Worm (Caenorhabditis elegans) whole organism, mixed stage, embryonic: ENCODE results near the gene brap-2.

ENCODE experiments used
- M03D4.4 ChIP-seq: sonication (generic microtip); optimal IDR thresholded peaks from 2 replicates; lab custom pipeline; 2017; ENCODE audit warnings: mild to moderate bottlenecking, missing genetic modification characterization, missing compliant biosample characterization
- bed-3 ChIP-seq: fragments of 200-800 bp; sonication (Bioruptor generic); optimal IDR thresholded peaks from 3 replicates; lab custom pipeline; 2018; ENCODE audit warnings: mild to moderate bottlenecking, missing genetic modification characterization, moderate library complexity, missing compliant biosample characterization
- blmp-1 ChIP-seq: fragments of 150-350 bp; optimal IDR thresholded peaks from 2 replicates; lab custom pipeline; 2014; ENCODE audit warnings: missing biosample characterization, missing genetic modification characterization
- ceh-39 ChIP-seq: fragments of 150-350 bp; optimal IDR thresholded peaks from 2 replicates; lab custom pipeline; 2014; ENCODE audit warnings: missing biosample characterization, missing genetic modification characterization
- ceh-43 ChIP-seq: fragments of 200-800 bp; sonication (Bioruptor generic); optimal IDR thresholded peaks from 2 replicates; lab custom pipeline; 2018; ENCODE audit warnings: mild to moderate bottlenecking, missing genetic modification characterization, moderate library complexity, missing compliant biosample characterization
- ceh-83 ChIP-seq: fragments of 200-800 bp; sonication (Bioruptor generic); optimal IDR thresholded peaks from 2 replicates; lab custom pipeline; 2018; ENCODE audit warnings: mild to moderate bottlenecking, missing genetic modification characterization, missing compliant biosample characterization
- ces-1 ChIP-seq: fragments of 150-350 bp; optimal IDR thresholded peaks from 2 replicates; lab custom pipeline; 2014; ENCODE audit warnings: missing biosample characterization, missing genetic modification reagents, missing genetic modification characterization
- cnd-1 ChIP-seq: fragments of 200-800 bp; sonication (Bioruptor generic); optimal IDR thresholded peaks from 2 replicates; lab custom pipeline; 2018; ENCODE audit warnings: mild to moderate bottlenecking, missing genetic modification characterization, missing compliant biosample characterization
- drap-1 ChIP-seq: fragments of 200-800 bp; sonication (Bioruptor generic); optimal IDR thresholded peaks from 3 replicates; lab custom pipeline; 2018; ENCODE audit warnings: mild to moderate bottlenecking, missing genetic modification characterization, missing compliant biosample characterization
- elt-1 ChIP-seq: sonication (generic microtip); optimal IDR thresholded peaks from 2 replicates; lab custom pipeline; 2017; ENCODE audit warnings: missing genetic modification characterization, mild to moderate bottlenecking, missing compliant biosample characterization, antibody characterized with exemption, moderate library complexity, borderline replicate concordance; ENCODE audit not compliant: insufficient read depth
- elt-3 ChIP-seq: fragments of 150-350 bp; optimal IDR thresholded peaks from 2 replicates; lab custom pipeline; 2014; ENCODE audit warnings: missing biosample characterization, missing genetic modification characterization
- flh-1 ChIP-seq: fragments of 200-800 bp; sonication (Bioruptor generic); optimal IDR thresholded peaks from 2 replicates; lab custom pipeline; 2018; ENCODE audit warnings: mild to moderate bottlenecking, missing genetic modification characterization, moderate library complexity, missing compliant biosample characterization
- ham-2 ChIP-seq: fragments of 200-800 bp; sonication (Bioruptor generic); optimal IDR thresholded peaks from 2 replicates; lab custom pipeline; 2018; ENCODE audit warnings: mild to moderate bottlenecking, missing genetic modification characterization, missing compliant biosample characterization
- hlh-1 ChIP-seq: fragments of 150-350 bp; optimal IDR thresholded peaks from 2 replicates; lab custom pipeline; 2014; ENCODE audit warnings: missing biosample characterization, missing genetic modification reagents, missing genetic modification characterization
- lin-13 ChIP-seq: fragments of 150-350 bp; optimal IDR thresholded peaks from 2 replicates; lab custom pipeline; 2014; ENCODE audit warnings: missing biosample characterization, missing genetic modification characterization
- lin-32 ChIP-seq: fragments of 200-800 bp; sonication (Bioruptor generic); optimal IDR thresholded peaks from 2 replicates; lab custom pipeline; 2018; ENCODE audit warnings: mild to moderate bottlenecking, missing genetic modification characterization, missing compliant biosample characterization
- lsy-2 ChIP-seq: fragments of 150-350 bp; optimal IDR thresholded peaks from 2 replicates; lab custom pipeline; 2014; ENCODE audit warnings: missing biosample characterization, missing genetic modification characterization
- mab-5 ChIP-seq: fragments of 150-350 bp; optimal IDR thresholded peaks from 2 replicates; lab custom pipeline; 2014; ENCODE audit warnings: missing biosample characterization, missing genetic modification characterization
- mep-1 ChIP-seq: fragments of 150-350 bp; optimal IDR thresholded peaks from 2 replicates; lab custom pipeline; 2017; ENCODE audit warnings: missing biosample characterization, missing genetic modification reagents, missing genetic modification characterization, inconsistent platforms
- mls-2 ChIP-seq: sonication (generic microtip); optimal IDR thresholded peaks from 2 replicates; lab custom pipeline; 2016; ENCODE audit warnings: mild to moderate bottlenecking, missing genetic modification characterization, moderate library complexity, missing compliant biosample characterization
- nhr-12 ChIP-seq: fragments of 150-350 bp; optimal IDR thresholded peaks from 2 replicates; lab custom pipeline; 2014; ENCODE audit warnings: missing biosample characterization, missing genetic modification characterization
- nhr-2 ChIP-seq: fragments of 150-350 bp; optimal IDR thresholded peaks from 2 replicates; lab custom pipeline; 2014; ENCODE audit warnings: missing biosample characterization, missing genetic modification characterization
- nhr-237 ChIP-seq: fragments of 150-350 bp; optimal IDR thresholded peaks from 2 replicates; lab custom pipeline; 2014; ENCODE audit warnings: missing biosample characterization, missing genetic modification characterization
- nhr-28 ChIP-seq: fragments of 150-350 bp; optimal IDR thresholded peaks from 2 replicates; lab custom pipeline; 2014; ENCODE audit warnings: missing biosample characterization, missing genetic modification characterization
- nhr-76 ChIP-seq: sonication (generic microtip); optimal IDR thresholded peaks from 2 replicates; lab custom pipeline; 2017; ENCODE audit warnings: missing biosample characterization, missing genetic modification characterization
- pha-4 ChIP-seq: fragments of 150-350 bp; optimal IDR thresholded peaks from 2 replicates; lab custom pipeline; 2018; ENCODE audit warnings: missing biosample characterization, missing genetic modification reagents, missing genetic modification characterization
- sem-2 ChIP-seq: fragments of 200-800 bp; sonication (Bioruptor generic); optimal IDR thresholded peaks from 2 replicates; lab custom pipeline; 2018; ENCODE audit warnings: mild to moderate bottlenecking, missing genetic modification characterization, missing compliant biosample characterization
- snpc-4 ChIP-seq: fragments of 150-350 bp; optimal IDR thresholded peaks from 2 replicates; lab custom pipeline; 2014; ENCODE audit warnings: missing biosample characterization, missing genetic modification characterization
- sptf-1 ChIP-seq: sonication (generic microtip); optimal IDR thresholded peaks from 2 replicates; lab custom pipeline; 2017; ENCODE audit warnings: mild to moderate bottlenecking, missing genetic modification characterization, moderate library complexity, missing compliant biosample characterization
- tbx-8 ChIP-seq: fragments of 200-800 bp; sonication (Bioruptor generic); optimal IDR thresholded peaks from 2 replicates; lab custom pipeline; 2018; ENCODE audit warnings: mild to moderate bottlenecking, missing genetic modification characterization, moderate library complexity, missing compliant biosample characterization
- unc-120 ChIP-seq: sonication (generic microtip); optimal IDR thresholded peaks from 2 replicates; lab custom pipeline; 2017; ENCODE audit warnings: missing genetic modification characterization, missing compliant biosample characterization; ENCODE audit not compliant: poor library complexity, severe bottlenecking
- unc-39 ChIP-seq: fragments of 150-350 bp; optimal IDR thresholded peaks from 2 replicates; lab custom pipeline; 2014; ENCODE audit warnings: missing biosample characterization, missing genetic modification characterization
- unc-62 ChIP-seq: fragments of 150-350 bp; optimal IDR thresholded peaks from 2 replicates; lab custom pipeline; 2014; ENCODE audit warnings: missing biosample characterization, missing genetic modification reagents, missing genetic modification characterization
- zip-8 ChIP-seq: fragments of 150-350 bp; optimal IDR thresholded peaks from 2 replicates; lab custom pipeline; 2014; ENCODE audit warnings: missing biosample characterization, missing genetic modification characterization
- ztf-11 ChIP-seq: fragments of 150-350 bp; optimal IDR thresholded peaks from 2 replicates; lab custom pipeline; 2014; ENCODE audit warnings: missing biosample characterization, missing genetic modification characterization

The brap-2 gene

DNA sequence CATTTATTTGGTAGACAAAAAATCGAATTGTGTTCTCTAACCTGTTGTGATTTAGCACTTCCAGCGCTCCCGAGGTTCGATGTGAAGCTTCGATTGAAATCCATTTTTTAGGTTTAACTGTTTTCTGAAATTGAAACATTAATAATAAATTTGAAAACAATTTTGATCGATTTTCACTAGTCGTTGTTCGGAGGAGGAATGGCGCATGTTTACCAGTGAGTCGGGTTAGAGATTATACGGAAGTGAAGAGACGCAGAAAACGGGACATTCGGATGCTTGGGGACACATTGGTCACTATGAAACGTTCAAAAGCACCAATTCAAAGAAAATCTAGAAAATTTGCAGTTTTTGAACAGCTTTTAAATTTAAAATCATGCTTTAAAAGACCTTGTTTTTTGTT is 5.8 kb upstream of the brap-2 start, which contains the start of gene fbxl-3:
fbxl-3 (minus strand) TSS at position 124 of the 400 bp plus-strand sequence.
- TF ChIP-seq lsy-2 (tag; lab: Kevin White, UChicago) (no peak), pha-4 (tag; lab: Kevin White, UChicago) (peak; percentile 65)

DNA sequence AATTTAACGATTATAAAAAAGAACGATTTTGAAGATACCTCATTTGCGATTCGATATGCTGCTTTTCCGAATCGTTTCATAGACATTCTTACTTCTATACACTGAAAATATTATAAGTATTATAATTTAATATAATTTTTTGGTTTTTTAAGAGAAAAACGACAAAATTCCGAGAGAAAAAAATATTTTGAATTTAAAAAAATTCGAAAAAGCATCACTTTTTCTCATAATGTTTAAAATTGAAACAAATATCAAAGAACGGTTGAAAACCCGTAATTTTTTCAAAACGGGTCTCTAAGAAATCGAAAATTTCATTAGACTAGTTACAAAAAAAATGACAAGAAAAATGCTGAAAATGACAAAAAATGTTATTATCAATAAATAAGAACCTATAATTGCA is 2.6 kb upstream of the brap-2 start, which contains the start of gene pink-1:
pink-1 (minus strand) TSS at position 101 of the 400 bp plus-strand sequence.
- TF ChIP-seq flh-1 (GFP tag; lab: Kevin White, UChicago) (no peak), cnd-1 (no peak), nhr-237 (tag; lab: Kevin White, UChicago) (no peak), sptf-1 (tag; lab: Kevin White, UChicago) (no peak), elt-1 (no peak), unc-39 (tag; lab: Kevin White, UChicago) (no peak), ceh-39 (tag; lab: Kevin White, UChicago) (no peak), unc-120 (tag; lab: Kevin White, UChicago) (no peak), mab-5 (no peak), lin-32 (no peak)
- TF ChIP-seq, all 35 proteins: peak for 0

DNA sequence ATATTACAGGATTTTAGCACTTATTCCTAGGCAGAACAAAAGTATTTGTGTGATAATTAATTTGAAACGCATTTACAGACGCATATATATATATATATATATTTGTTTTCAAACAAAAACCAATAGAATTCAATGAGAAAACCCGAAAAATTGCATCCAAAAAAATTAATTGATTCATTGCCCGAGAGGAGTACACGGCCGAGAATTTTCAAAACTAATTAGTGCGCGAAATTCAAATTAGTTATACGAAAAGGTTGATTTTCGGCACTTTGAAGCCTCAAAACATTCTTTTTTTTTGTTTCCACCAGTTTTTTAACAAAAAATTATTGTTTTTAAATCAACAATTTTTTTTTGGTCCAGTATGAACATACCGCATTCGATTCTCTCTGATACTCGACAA is 1.5 kb downstream of the brap-2 start:
- TF ChIP-seq sem-2 (no peak), ceh-39 (tag; lab: Kevin White, UChicago) (no peak), drap-1 (GFP tag; lab: Kevin White, UChicago) (no peak), lsy-2 (tag; lab: Kevin White, UChicago) (no peak), snpc-4 (no peak), blmp-1 (tag; lab: Kevin White, UChicago) (no peak), nhr-237 (tag; lab: Kevin White, UChicago) (no peak), pha-4 (tag; lab: Kevin White, UChicago) (no peak), ces-1 (GFP tag; lab: Kevin White, UChicago) (no peak), ham-2 (GFP tag; lab: Kevin White, UChicago) (no peak), bed-3 (GFP tag; lab: Kevin White, UChicago) (no peak), ceh-43 (no peak), lin-32 (no peak)

DNA sequence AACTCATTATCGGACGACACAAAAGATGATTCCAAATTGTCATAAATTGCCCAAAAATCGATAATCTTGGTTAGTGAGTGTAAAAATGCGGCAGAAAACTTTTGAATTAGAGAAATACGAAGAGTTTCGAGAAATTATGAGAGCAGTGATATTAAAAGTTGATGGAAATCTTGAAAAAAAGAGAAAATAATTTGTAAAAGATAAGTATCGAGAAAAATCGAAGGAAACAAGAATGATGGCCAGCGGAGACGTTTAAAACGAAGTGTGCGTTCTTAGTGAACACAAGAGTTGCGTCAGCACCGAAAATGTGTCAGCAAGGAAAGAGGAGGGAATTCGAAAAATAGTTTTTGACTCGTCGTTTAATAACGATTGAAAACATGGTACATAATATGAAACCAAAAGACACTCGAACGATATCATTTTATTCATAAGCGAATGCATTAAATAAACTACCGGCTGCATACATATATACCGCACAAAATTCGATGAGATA is 3.1 kb downstream of the brap-2 start, which contains the start of gene ndx-6:
ndx-6 (minus strand) TSS at position 51 of the 493 bp plus-strand sequence.
- TF ChIP-seq nhr-76 (tag; lab: Kevin White, UChicago) (no peak), pha-4 (tag; lab: Kevin White, UChicago) (peak; percentile 82), snpc-4 (no peak), mab-5 (no peak), unc-62 (GFP tag; lab: Kevin White, UChicago) (peak; percentile 7), bed-3 (GFP tag; lab: Kevin White, UChicago) (no peak), ztf-11 (no peak), lsy-2 (tag; lab: Kevin White, UChicago) (peak; percentile 78), blmp-1 (tag; lab: Kevin White, UChicago) (no peak), M03D4.4 (tag; lab: Kevin White, UChicago) (peak; percentile 46), zip-8 (tag; lab: Kevin White, UChicago) (peak; percentile 19), lin-13 (tag; lab: Kevin White, UChicago) (peak; percentile 75), ceh-39 (tag; lab: Kevin White, UChicago) (no peak), ces-1 (GFP tag; lab: Kevin White, UChicago) (peak; percentile 34), sptf-1 (tag; lab: Kevin White, UChicago) (peak; percentile 71), cnd-1 (no peak), sem-2 (no peak), ceh-83 (GFP tag; lab: Kevin White, UChicago) (peak; percentile 2), ham-2 (GFP tag; lab: Kevin White, UChicago) (no peak), unc-39 (tag; lab: Kevin White, UChicago) (no peak), elt-1 (no peak), tbx-8 (GFP tag; lab: Kevin White, UChicago) (no peak), mep-1 (tag; lab: Kevin White, UChicago) (peak; percentile 92), nhr-2 (no peak), mls-2 (tag; lab: Kevin White, UChicago) (peak; percentile 61), lin-32 (no peak), nhr-12 (tag; lab: Kevin White, UChicago) (no peak), ceh-43 (no peak), elt-3 (tag; lab: Kevin White, UChicago) (no peak), unc-120 (tag; lab: Kevin White, UChicago) (peak; percentile 50), hlh-1 (tag; lab: Kevin White, UChicago) (peak; percentile 25), nhr-237 (tag; lab: Kevin White, UChicago) (peak; percentile 74), nhr-28 (tag; lab: Kevin White, UChicago) (no peak), drap-1 (GFP tag; lab: Kevin White, UChicago) (peak; percentile 25), flh-1 (GFP tag; lab: Kevin White, UChicago) (no peak)
